Fruit fly (Drosophila melanogaster) whole organism, adult: ENCODE data around the gene Drsl5.

Experiments
- CG11617 ChIP-seq: fragments of 200-800 bp; sonication (Bioruptor generic); optimal IDR thresholded peaks from 2 replicates; lab custom pipeline; 2017; ENCODE audit warnings: mild to moderate bottlenecking, missing biosample characterization, missing genetic modification reagents, missing genetic modification characterization
- CG12768 ChIP-seq: fragments of 200-800 bp; sonication (Bioruptor generic); optimal IDR thresholded peaks from 2 replicates; lab custom pipeline; 2017; ENCODE audit warnings: missing biosample characterization, missing genetic modification characterization, mild to moderate bottlenecking, moderate library complexity, missing genetic modification reagents
- CG14711 ChIP-seq: fragments of 200-800 bp; sonication (Bioruptor generic); optimal IDR thresholded peaks from 2 replicates; lab custom pipeline; 2018; ENCODE audit warnings: missing biosample characterization, mild to moderate bottlenecking, missing genetic modification characterization, moderate library complexity
- CG1620 ChIP-seq: fragments of 200-800 bp; sonication (Bioruptor generic); optimal IDR thresholded peaks from 2 replicates; lab custom pipeline; 2016; ENCODE audit warnings: missing biosample characterization, missing genetic modification characterization
- CG33017 ChIP-seq: fragments of 200-800 bp; sonication (Bioruptor generic); optimal IDR thresholded peaks from 2 replicates; lab custom pipeline; 2018; ENCODE audit warnings: missing biosample characterization, mild to moderate bottlenecking, missing genetic modification characterization, moderate library complexity
- CG5204 ChIP-seq: fragments of 200-800 bp; sonication (Bioruptor generic); optimal IDR thresholded peaks from 2 replicates; lab custom pipeline; 2016; ENCODE audit warnings: missing biosample characterization, missing genetic modification characterization
- CG7045 ChIP-seq: fragments of 200-800 bp; sonication (Bioruptor generic); optimal IDR thresholded peaks from 2 replicates; lab custom pipeline; 2017; ENCODE audit warnings: missing biosample characterization, mild to moderate bottlenecking, missing genetic modification characterization
- CG7101 ChIP-seq: fragments of 200-800 bp; sonication (Bioruptor generic); optimal IDR thresholded peaks from 2 replicates; lab custom pipeline; 2018; ENCODE audit warnings: missing biosample characterization, mild to moderate bottlenecking, missing genetic modification characterization, moderate library complexity
- Clk ChIP-seq: fragments of 200-800 bp; sonication (Bioruptor generic); optimal IDR thresholded peaks from 2 replicates; lab custom pipeline; 2017; ENCODE audit warnings: missing biosample characterization, missing genetic modification characterization
- Crg-1 ChIP-seq: fragments of 200-800 bp; sonication (Bioruptor generic); optimal IDR thresholded peaks from 2 replicates; lab custom pipeline; 2016; ENCODE audit warnings: missing biosample characterization, missing genetic modification characterization
- Hr96 ChIP-seq: fragments of 200-800 bp; sonication (Bioruptor generic); optimal IDR thresholded peaks from 2 replicates; lab custom pipeline; 2016; ENCODE audit warnings: missing biosample characterization, missing genetic modification characterization
- Mnt ChIP-seq: fragments of 200-800 bp; sonication (Bioruptor generic); optimal IDR thresholded peaks from 2 replicates; lab custom pipeline; 2016; ENCODE audit warnings: missing biosample characterization, mild to moderate bottlenecking, missing genetic modification characterization
- bab1 ChIP-seq: fragments of 200-800 bp; sonication (Bioruptor generic); optimal IDR thresholded peaks from 3 replicates; lab custom pipeline; 2019; ENCODE audit warnings: missing biosample characterization, mild to moderate bottlenecking, missing genetic modification characterization, moderate library complexity
- cic ChIP-seq: fragments of 200-800 bp; sonication (Bioruptor generic); optimal IDR thresholded peaks from 2 replicates; lab custom pipeline; 2017; ENCODE audit warnings: missing biosample characterization, mild to moderate bottlenecking, missing genetic modification characterization, moderate library complexity
- cnc ChIP-seq, 2 experiments: fragments of >200 bp; optimal IDR thresholded peaks; 2 replicates each; lab custom pipeline; 2017
- kay ChIP-seq: fragments of 200-800 bp; sonication (Bioruptor generic); peaks from one replicate; lab custom pipeline; 2016; ENCODE audit warnings: missing biosample characterization, missing genetic modification characterization, borderline replicate concordance
- ovo ChIP-seq: fragments of 200-800 bp; sonication (Bioruptor generic); optimal IDR thresholded peaks from 2 replicates; lab custom pipeline; 2016; ENCODE audit warnings: missing biosample characterization, missing genetic modification characterization
- pad ChIP-seq: fragments of 200-800 bp; sonication (Bioruptor generic); optimal IDR thresholded peaks from 3 replicates; lab custom pipeline; 2017; ENCODE audit warnings: missing biosample characterization, missing genetic modification characterization, mild to moderate bottlenecking, moderate library complexity, missing genetic modification reagents
- tj ChIP-seq: fragments of 200-800 bp; sonication (Bioruptor generic); optimal IDR thresholded peaks from 3 replicates; lab custom pipeline; 2017; ENCODE audit warnings: missing biosample characterization, mild to moderate bottlenecking, missing genetic modification characterization, moderate library complexity
- toe ChIP-seq: fragments of 200-800 bp; sonication (Bioruptor generic); optimal IDR thresholded peaks from 2 replicates; lab custom pipeline; 2016; ENCODE audit warnings: missing biosample characterization, missing genetic modification characterization

The Drsl5 gene

dm6 chr3L:3283264-3283663 lies 33.3 kb upstream of the Drsl5 start:
- TF ChIP-seq CG1620 (no peak), Clk (no peak), Crg-1 (GFP tag; lab: Kevin White, UChicago) (no peak), cic (GFP tag; lab: Kevin White, UChicago) (no peak), CG14711 (tag; lab: Kevin White, UChicago) (no peak), ovo (no peak), cnc (optimal IDR thresholded peaks at IDR 0.05; lab: Kevin White, UChicago) (no peak), tj (GFP tag; lab: Kevin White, UChicago) (no peak), CG7045 (no peak), CG5204 (no peak), Hr96 (no peak), CG12768 (GFP tag; lab: Kevin White, UChicago) (no peak), Mnt (GFP tag; lab: Kevin White, UChicago) (no peak), CG7101 (no peak), CG11617 (GFP tag; lab: Kevin White, UChicago) (no peak)

- TF ChIP-seq CG33017 (no peak), Hr96 (no peak), CG11617 (GFP tag; lab: Kevin White, UChicago) (no peak), Mnt (GFP tag; lab: Kevin White, UChicago) (no peak), CG1620 (no peak), cic (GFP tag; lab: Kevin White, UChicago) (no peak), toe (GFP tag; lab: Kevin White, UChicago) (no peak), CG7045 (no peak), CG12768 (GFP tag; lab: Kevin White, UChicago) (no peak)
Observed at dm6 chr3L:3284900-3285299, 31.7 kb upstream of the Drsl5 start.

dm6 chr3L:3288414-3288813 lies 28.2 kb upstream of the Drsl5 start:
- no peak for TF ChIP-seq Mnt (GFP tag; lab: Kevin White, UChicago)
- TF ChIP-seq kay (GFP tag; lab: Kevin White, UChicago), result peak; percentile 39

dm6 chr3L:3291159-3291558 lies 25.4 kb upstream of the Drsl5 start, which contains the start of gene CG12009:
Gene CG12009, plus strand, starts transcription at chr3L:3291459.
- TF ChIP-seq tj (GFP tag; lab: Kevin White, UChicago), result no peak
- TF ChIP-seq cnc (optimal IDR thresholded peaks at IDR 0.05; lab: Kevin White, UChicago), result no peak
- no peak for TF ChIP-seq CG12768 (GFP tag; lab: Kevin White, UChicago)
- TF ChIP-seq kay (GFP tag; lab: Kevin White, UChicago), result no peak
- TF ChIP-seq Hr96, result no peak
- TF ChIP-seq pad, result no peak
- no peak for TF ChIP-seq ovo
- no peak for TF ChIP-seq CG7101
- no peak for TF ChIP-seq CG11617 (GFP tag; lab: Kevin White, UChicago)
- TF ChIP-seq cic (GFP tag; lab: Kevin White, UChicago), result no peak
- TF ChIP-seq Clk, result no peak
- no peak for TF ChIP-seq CG1620
- TF ChIP-seq Crg-1 (GFP tag; lab: Kevin White, UChicago), result no peak
- TF ChIP-seq toe (GFP tag; lab: Kevin White, UChicago), result no peak

- TF ChIP-seq tj (GFP tag; lab: Kevin White, UChicago), result no peak
- TF ChIP-seq CG33017, result no peak
Observed at dm6 chr3L:3300345-3300744, 16.2 kb upstream of the Drsl5 start.

- TF ChIP-seq toe (GFP tag; lab: Kevin White, UChicago) (peak; percentile 57), CG11617 (GFP tag; lab: Kevin White, UChicago) (peak; percentile 78), cic (GFP tag; lab: Kevin White, UChicago) (peak; percentile 59), Mnt (GFP tag; lab: Kevin White, UChicago) (peak; percentile 22), CG12768 (GFP tag; lab: Kevin White, UChicago) (peak; percentile 49), ovo (no peak), bab1 (GFP tag; lab: Kevin White, UChicago) (peak; percentile 0), CG14711 (tag; lab: Kevin White, UChicago) (peak; percentile 69), tj (GFP tag; lab: Kevin White, UChicago) (peak; percentile 56), Crg-1 (GFP tag; lab: Kevin White, UChicago) (peak; percentile 12), cnc (optimal IDR thresholded peaks at IDR 0.05; lab: Kevin White, UChicago) (no peak), CG7045 (peak; percentile 82), CG5204 (peak; percentile 71), Hr96 (peak; percentile 69), Clk (peak; percentile 23), pad (peak; percentile 7), kay (GFP tag; lab: Kevin White, UChicago) (peak; percentile 78), CG1620 (no peak), CG7101 (peak; percentile 72), CG33017 (peak; percentile 80)
Observed at dm6 chr3L:3301171-3301738, 15.3 kb upstream of the Drsl5 start.

- TF ChIP-seq pad (peak; percentile 70), Clk (peak; percentile 86), toe (GFP tag; lab: Kevin White, UChicago) (peak; percentile 81), CG12768 (GFP tag; lab: Kevin White, UChicago) (peak; percentile 92), CG33017 (peak; percentile 93), kay (GFP tag; lab: Kevin White, UChicago) (peak; percentile 94), Mnt (GFP tag; lab: Kevin White, UChicago) (peak; percentile 62), CG14711 (tag; lab: Kevin White, UChicago) (peak; percentile 93), Hr96 (peak; percentile 80), tj (GFP tag; lab: Kevin White, UChicago) (peak; percentile 56), ovo (peak; percentile 65), CG1620 (peak; percentile 80), CG7101 (peak; percentile 94), CG7045 (peak; percentile 90), cnc (optimal IDR thresholded peaks at IDR 0.05; lab: Kevin White, UChicago) (no peak), bab1 (GFP tag; lab: Kevin White, UChicago) (peak; percentile 96), CG11617 (GFP tag; lab: Kevin White, UChicago) (peak; percentile 89), CG5204 (peak; percentile 85), cic (GFP tag; lab: Kevin White, UChicago) (peak; percentile 40), Crg-1 (GFP tag; lab: Kevin White, UChicago) (peak; percentile 85)
Observed at dm6 chr3L:3303087-3303526, 13.5 kb upstream of the Drsl5 start, which contains the start of gene CG14968. Gene CG14968, minus strand, starts transcription at chr3L:3303112.
